Worm (Caenorhabditis elegans) whole organism, early embryonic: ENCODE measurements around the gene F55D1.1.

Experiments used
- ama-1 ChIP-seq: fragments of 150-350 bp; optimal IDR thresholded peaks from 2 replicates; lab custom pipeline; 2014
- ceh-13 ChIP-seq: fragments of 200-800 bp; sonication (Bioruptor generic); optimal IDR thresholded peaks from 2 replicates; lab custom pipeline; 2018; ENCODE audit warnings: mild to moderate bottlenecking, missing genetic modification characterization, missing compliant biosample characterization
- ceh-36 ChIP-seq: sonication (generic microtip); optimal IDR thresholded peaks from 2 replicates; lab custom pipeline; 2016; ENCODE audit warnings: missing genetic modification characterization, inconsistent platforms, missing compliant biosample characterization
- ets-7 ChIP-seq: sonication (generic microtip); optimal IDR thresholded peaks from 2 replicates; lab custom pipeline; 2016; ENCODE audit warnings: missing genotype, missing genetic modification characterization, missing compliant biosample characterization
- hmbx-1 ChIP-seq: sonication (generic microtip); optimal IDR thresholded peaks from 2 replicates; lab custom pipeline; 2016; ENCODE audit warnings: mild to moderate bottlenecking, missing genetic modification characterization, missing compliant biosample characterization
- hmg-4 ChIP-seq: fragments of 200-800 bp; sonication (Bioruptor generic); optimal IDR thresholded peaks from 2 replicates; lab custom pipeline; 2018; ENCODE audit warnings: mild to moderate bottlenecking, missing genetic modification characterization, missing compliant biosample characterization
- pes-1 ChIP-seq: fragments of 200-800 bp; sonication (Bioruptor generic); IDR thresholded peaks from 2 replicates; pipeline ENCODE4 v1.3.6; 2022; ENCODE audit warnings: missing genetic modification reagents, missing genetic modification characterization, missing compliant biosample characterization
- scrt-1 ChIP-seq: fragments of 200-800 bp; sonication (Bioruptor generic); IDR thresholded peaks from 2 replicates; pipeline ENCODE4 v1.3.6; 2022; ENCODE audit warnings: missing genetic modification characterization, missing compliant biosample characterization
- tbx-11 ChIP-seq: fragments of 200-800 bp; sonication (Bioruptor generic); IDR thresholded peaks from 2 replicates; pipeline ENCODE4 v1.3.6; 2022; ENCODE audit warnings: missing genetic modification characterization, missing compliant biosample characterization
- tbx-37 ChIP-seq: fragments of 200-800 bp; sonication (Bioruptor generic); conservative IDR thresholded peaks from 2 replicates; pipeline ENCODE4 v1.3.6; 2022; ENCODE audit warnings: missing genetic modification reagents, missing genetic modification characterization, missing compliant biosample characterization
- tra-4 ChIP-seq: sonication (generic microtip); optimal IDR thresholded peaks from 2 replicates; lab custom pipeline; 2017; ENCODE audit warnings: missing genetic modification characterization, missing compliant biosample characterization

DNA sequence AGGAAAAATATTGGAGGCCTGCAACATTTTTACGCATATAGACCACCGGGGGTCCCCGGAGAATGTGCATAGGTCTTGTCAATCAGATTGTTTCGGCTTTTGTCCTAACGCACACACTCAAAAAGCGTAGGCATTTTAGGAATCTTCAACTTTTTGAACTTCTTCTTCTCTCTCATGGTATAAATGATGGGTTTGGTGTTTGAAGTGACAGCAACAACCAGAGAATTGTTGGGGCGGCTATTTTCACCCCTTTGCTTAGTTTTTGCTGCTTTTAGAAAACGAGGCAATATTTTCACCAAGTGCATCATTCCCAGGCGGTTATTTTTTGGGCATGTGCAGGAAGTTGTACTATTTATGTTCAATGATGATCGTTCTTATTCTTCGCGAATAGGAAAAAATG is 37.9 kb upstream of the F55D1.1 start:
- TF ChIP-seq tra-4 (tag; lab: Kevin White, UChicago): no peak
- no peak for TF ChIP-seq hmbx-1 (tag; lab: Kevin White, UChicago)
- TF ChIP-seq tbx-11 (GFP tag; lab: Robert Waterston, UW): no peak
- no peak for TF ChIP-seq hmg-4
- TF ChIP-seq ets-7 (tag; lab: Kevin White, UChicago): no peak
- no peak for TF ChIP-seq ceh-36 (tag; lab: Kevin White, UChicago)
- no peak for TF ChIP-seq scrt-1 (GFP tag; lab: Robert Waterston, UW)
- TF ChIP-seq ama-1: no peak
- no peak for TF ChIP-seq tbx-37 (GFP tag; lab: Robert Waterston, UW)
- no peak for TF ChIP-seq pes-1 (GFP tag; lab: Robert Waterston, UW)
- TF ChIP-seq ceh-13 (GFP tag; lab: Kevin White, UChicago): no peak
